Worm (Caenorhabditis elegans): ENCODE measurements around the gene erfa-1.

DNA sequence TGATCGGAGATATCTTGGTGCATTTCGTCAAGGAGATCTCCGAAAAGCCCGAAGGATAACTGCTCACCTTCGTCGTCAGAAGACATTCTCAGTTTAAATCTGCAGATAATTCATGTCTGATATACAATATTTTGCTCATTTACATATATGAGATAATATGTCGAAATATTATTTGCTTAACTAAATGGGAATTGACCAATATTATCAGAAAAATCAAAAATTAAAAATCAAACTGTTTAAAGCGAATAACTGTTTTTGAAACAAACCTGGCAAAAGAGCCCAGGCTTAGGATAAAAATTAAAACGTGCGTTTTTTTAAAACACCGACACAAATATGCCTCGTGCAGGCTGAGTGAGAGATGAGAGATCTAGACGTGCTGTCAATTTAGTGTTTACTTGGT is 7.7 kb downstream of the erfa-1 start, which contains the start of gene T05H4.15:
- TF ChIP-seq snpc-4 (tag; optimal IDR thresholded peaks at IDR 0.05), result no peak
- TF ChIP-seq ceh-83 (GFP tag; optimal IDR thresholded peaks at IDR 0.05), result no peak
